Worm (Caenorhabditis elegans): Measurements from ENCODE around the gene chin-1.

DNA sequence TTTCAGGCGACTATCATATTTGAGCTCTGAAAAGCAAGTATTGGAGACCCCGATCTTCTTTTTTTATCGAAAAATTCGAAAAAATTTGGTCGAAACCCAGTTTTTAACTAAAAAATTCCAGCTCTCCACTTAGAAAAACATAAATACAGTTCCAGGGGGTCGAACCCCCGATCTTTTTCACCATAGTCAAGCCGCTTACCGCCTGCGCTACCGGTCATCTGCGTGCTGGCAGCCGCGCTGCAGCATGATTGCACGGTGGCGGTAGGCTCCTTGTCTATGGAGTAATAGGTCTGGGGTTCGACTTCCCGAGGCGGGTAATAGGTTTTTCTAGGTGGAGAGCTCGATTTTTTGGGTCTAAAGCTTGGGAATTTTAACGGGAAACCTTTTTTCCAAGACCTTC, 27.2 kb downstream of the chin-1 start, which contains the start of gene clc-24:
- TF ChIP-seq T22C8.4 (GFP tag; IDR thresholded peaks at IDR 0.05) (no peak), flt-1 (GFP tag; IDR thresholded peaks at IDR 0.05) (no peak), ztf-29 (GFP tag; IDR thresholded peaks at IDR 0.05) (no peak), cog-1 (tag; optimal IDR thresholded peaks at IDR 0.05) (no peak), klf-2 (GFP tag; conservative IDR thresholded peaks at IDR 0.05) (no peak), tab-1 (GFP tag; IDR thresholded peaks at IDR 0.05) (no peak)

Data from whole organism, midembryonic.